Worm (Caenorhabditis elegans) whole organism, young adult: ENCODE data around the gene C25G4.2.

ENCODE experiments used
- F33H1.4 ChIP-seq: fragments of 200-800 bp; sonication (Bioruptor generic); IDR thresholded peaks from 2 replicates; pipeline ENCODE4 v1.3.6; 2022; ENCODE audit warnings: missing genetic modification reagents, missing genetic modification characterization, missing compliant biosample characterization
- Y53F4B.3 ChIP-seq: fragments of 200-800 bp; sonication (Bioruptor generic); IDR thresholded peaks from 2 replicates; pipeline ENCODE4 v1.3.6; 2022; ENCODE audit warnings: missing genetic modification reagents, missing genetic modification characterization, missing compliant biosample characterization
- ama-1 ChIP-seq, 3 experiments: fragments of 150-350 bp in 1 of 3; sonication (generic microtip) in 2 of 3; optimal IDR thresholded peaks; 2 replicates each; lab custom pipeline; 2014 to 2018; ENCODE audit warnings: missing biosample characterization in 2 of 3, missing genetic modification characterization in 2 of 3, missing genetic modification reagents in 2 of 3
- him-1 ChIP-seq: sonication (generic microtip); optimal IDR thresholded peaks from 2 replicates; lab custom pipeline; 2016; ENCODE audit warnings: missing genotype, missing genetic modification reagents, missing genetic modification characterization, missing compliant biosample characterization
- let-526 ChIP-seq: fragments of 200-800 bp; sonication (Bioruptor generic); IDR thresholded peaks from 2 replicates; pipeline ENCODE4 v1.3.6; 2022; ENCODE audit warnings: missing genetic modification reagents, missing genetic modification characterization, missing compliant biosample characterization
- lin-40 ChIP-seq: sonication (generic microtip); optimal IDR thresholded peaks from 2 replicates; lab custom pipeline; 2016; ENCODE audit warnings: missing genetic modification characterization, mild to moderate bottlenecking, missing compliant biosample characterization, missing genotype, missing genetic modification reagents
- pha-4 ChIP-seq: fragments of 150-350 bp; sonication (generic microtip); optimal IDR thresholded peaks from 2 replicates; lab custom pipeline; 2014; ENCODE audit warnings: missing biosample characterization, missing genetic modification reagents, missing genetic modification characterization
- repo-1 ChIP-seq: sonication (generic microtip); optimal IDR thresholded peaks from 2 replicates; lab custom pipeline; 2017; ENCODE audit warnings: mild to moderate bottlenecking, missing genetic modification characterization, missing compliant biosample characterization
- unc-62 ChIP-seq: fragments of 150-350 bp; optimal IDR thresholded peaks from 2 replicates; lab custom pipeline; 2014; ENCODE audit warnings: missing biosample characterization, missing genetic modification reagents, missing genetic modification characterization
- ztf-6 ChIP-seq: fragments of 200-800 bp; sonication (Bioruptor generic); IDR thresholded peaks from 2 replicates; pipeline ENCODE4 v1.3.6; 2022; ENCODE audit warnings: missing genetic modification reagents, missing genetic modification characterization, missing compliant biosample characterization

- TF ChIP-seq ama-1 (optimal IDR thresholded peaks at IDR 0.05; lab: Kevin White, UChicago): no peak
- no peak for TF ChIP-seq ama-1 (GFP tag; optimal IDR thresholded peaks at IDR 0.05; lab: Kevin White, UChicago)
- TF ChIP-seq ztf-6: no peak
- TF ChIP-seq unc-62 (GFP tag; lab: Kevin White, UChicago): no peak
- no peak for TF ChIP-seq repo-1 (tag; lab: Kevin White, UChicago)
- TF ChIP-seq pha-4 (tag; lab: Kevin White, UChicago): no peak
- no peak for TF ChIP-seq let-526 (GFP tag; lab: Robert Waterston, UW)
- TF ChIP-seq F33H1.4 (GFP tag; lab: Robert Waterston, UW): no peak
- no peak for TF ChIP-seq Y53F4B.3 (GFP tag; lab: Robert Waterston, UW)
- TF ChIP-seq him-1 (tag; lab: Kevin White, UChicago): no peak
- TF ChIP-seq lin-40 (tag; lab: Kevin White, UChicago): peak; percentile 22
Observed at ce11 chrIV:12427687-12428284, 16.0 kb downstream of the C25G4.2 start.
